Fruit fly (Drosophila melanogaster) whole organism: ENCODE measurements around the gene CG5262.

Experiments used
- CG8478 ChIP-seq: fragments of >200 bp; optimal IDR thresholded peaks from 2 replicates; lab custom pipeline; 2018; ENCODE audit warnings: inconsistent platforms
- Dll ChIP-seq: fragments of >200 bp; optimal IDR thresholded peaks from 2 replicates; lab custom pipeline; 2017
- EcR ChIP-seq, 2 experiments: fragments of >200 bp; optimal IDR thresholded peaks; 2 replicates each; lab custom pipeline; 2017; ENCODE audit warnings: missing biosample characterization in 2 of 2, missing genetic modification characterization in 2 of 2, missing genetic modification reagents in 2 of 2
- pan ChIP-seq: fragments of >200 bp; optimal IDR thresholded peaks from 2 replicates; lab custom pipeline; 2017
- psq ChIP-seq: fragments of >200 bp; optimal IDR thresholded peaks from 2 replicates; lab custom pipeline; 2017
- usp ChIP-seq: fragments of >200 bp; optimal IDR thresholded peaks from 2 replicates; lab custom pipeline; 2017; ENCODE audit warnings: missing biosample characterization, missing genetic modification characterization, mixed read lengths

Gene CG5262

DNA sequence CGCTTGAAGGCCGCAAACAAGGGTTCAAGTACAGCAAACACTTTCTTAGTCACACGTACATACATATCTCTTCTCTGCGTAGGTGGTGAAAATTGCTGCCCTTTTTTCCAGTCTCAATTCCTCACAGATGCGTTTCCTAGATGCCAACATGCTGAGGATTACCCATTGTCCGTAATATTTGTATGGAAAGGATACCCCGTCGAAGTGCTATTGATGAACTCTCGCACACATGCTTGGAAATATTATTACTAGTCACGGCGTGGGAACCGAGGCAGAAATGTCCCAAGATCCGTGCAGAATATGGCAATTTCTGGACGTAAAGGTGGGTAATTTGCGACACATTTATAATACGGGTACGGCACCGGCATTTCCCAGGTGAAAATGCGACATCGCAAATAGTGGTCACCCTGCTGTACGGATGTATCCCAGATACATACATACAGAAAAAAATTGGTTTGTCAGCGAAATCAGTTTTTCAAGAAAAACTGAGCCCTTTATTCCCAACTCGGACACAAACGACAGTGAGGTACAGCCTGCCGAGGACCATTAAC lies 24.9 kb downstream of the CG5262 start:
- TF ChIP-seq usp (GFP tag; lab: Kevin White, UChicago), result no peak
- TF ChIP-seq pan (lab: Kevin White, UChicago), result no peak
- TF ChIP-seq EcR (GFP tag; optimal IDR thresholded peaks at IDR 0.05; lab: Kevin White, UChicago), result no peak
- TF ChIP-seq Dll (lab: Kevin White, UChicago), result no peak

DNA sequence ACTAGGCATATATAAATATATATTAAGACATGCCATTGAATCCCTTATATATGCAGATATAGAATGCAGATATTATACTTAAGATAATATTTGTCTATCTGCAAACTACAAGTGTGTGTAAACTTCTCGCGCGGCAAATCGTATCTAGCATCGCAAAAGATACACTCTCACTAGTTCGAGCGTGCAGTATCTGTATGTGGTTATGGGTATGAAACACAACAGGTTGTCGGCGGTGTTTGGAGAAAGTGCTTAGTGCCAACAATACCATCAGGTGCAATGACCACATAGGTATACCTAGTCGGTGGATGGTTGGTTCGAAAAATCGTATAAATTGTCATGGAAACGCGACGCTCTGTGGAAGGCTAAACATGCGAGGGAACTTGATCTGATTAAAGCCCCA lies 25.8 kb downstream of the CG5262 start:
- TF ChIP-seq usp (GFP tag; lab: Kevin White, UChicago) (no peak), pan (lab: Kevin White, UChicago) (no peak), psq (no peak), Dll (lab: Kevin White, UChicago) (no peak), EcR (GFP tag; optimal IDR thresholded peaks at IDR 0.05; lab: Kevin White, UChicago) (peak in 1 of 2 experiments; percentile 35), CG8478 (no peak)

DNA sequence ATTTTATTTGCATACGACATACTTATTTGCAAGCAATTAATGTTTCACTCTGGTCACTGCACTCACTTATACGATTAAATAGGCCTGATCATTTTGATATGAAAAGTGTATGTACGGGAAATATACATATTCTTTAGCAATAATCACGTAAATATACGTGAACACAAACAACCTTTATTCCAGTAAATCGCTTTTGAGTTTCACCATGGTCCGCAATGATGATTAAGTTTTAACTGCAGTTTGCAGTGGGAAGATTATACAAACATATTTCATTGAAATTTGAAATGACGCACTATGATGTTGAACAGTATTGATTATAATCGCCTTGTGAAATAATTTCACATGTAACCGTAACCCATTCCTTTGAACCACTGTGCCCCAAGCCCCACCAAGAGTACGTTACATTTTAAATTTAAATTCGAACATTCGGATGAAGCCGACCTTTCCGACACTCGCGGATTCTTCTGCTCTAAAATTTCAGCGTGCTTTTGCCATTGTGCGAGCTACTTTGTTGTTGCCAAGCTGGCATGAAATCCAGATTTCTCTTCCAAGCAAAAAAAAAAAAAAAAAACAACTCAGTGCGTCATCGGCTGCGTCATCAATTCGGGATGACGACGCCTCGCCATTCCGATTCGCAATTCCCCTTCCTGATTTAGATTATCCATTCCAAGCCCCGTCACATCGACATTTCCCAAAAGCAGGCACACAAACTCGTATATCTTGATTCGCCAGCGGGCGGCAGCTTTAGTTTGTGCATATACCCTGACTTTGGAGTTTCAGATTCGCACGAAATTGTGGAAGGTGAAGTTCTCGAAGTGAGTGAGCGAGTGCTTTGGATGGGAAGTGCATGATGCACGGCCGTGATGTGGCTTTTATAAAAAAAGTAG lies 26.5 kb downstream of the CG5262 start:
- TF ChIP-seq CG8478, result no peak

DNA sequence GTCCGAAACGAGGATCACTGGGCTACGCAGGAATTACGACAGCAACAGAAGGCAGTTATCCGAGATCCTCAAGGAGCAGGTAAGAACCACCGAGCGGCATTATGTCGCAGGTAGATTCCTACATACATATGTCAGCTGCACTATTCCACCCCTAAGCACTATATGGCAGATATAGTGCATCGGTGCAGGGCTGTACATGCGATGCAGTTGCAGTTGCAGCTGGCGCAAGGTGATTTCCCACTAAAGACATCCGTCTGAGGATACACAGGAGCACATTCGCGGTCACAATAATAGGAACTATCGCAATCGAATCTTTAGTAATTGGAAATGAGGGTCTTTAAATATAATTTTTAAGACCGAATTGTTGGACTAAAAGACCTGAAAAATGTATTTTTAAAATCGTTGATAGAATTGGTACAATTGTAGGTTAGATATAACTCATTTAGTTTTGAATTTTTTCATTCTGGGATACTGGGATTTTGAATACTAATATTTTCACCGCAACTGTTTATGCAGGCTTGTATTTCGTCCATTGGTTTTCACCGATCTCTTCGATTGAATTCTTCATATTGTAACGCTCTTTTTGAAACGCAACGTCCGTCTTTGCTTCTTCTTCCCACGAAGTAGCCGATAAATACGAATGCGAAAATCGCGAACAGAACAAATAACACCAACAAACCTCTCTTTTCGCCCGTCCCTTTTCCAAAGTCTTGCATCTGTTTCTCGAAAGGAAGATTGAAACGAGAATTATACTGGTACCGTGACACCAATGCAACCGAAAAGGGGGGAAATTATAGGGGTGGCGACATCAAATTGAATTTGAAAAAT lies 27.4 kb downstream of the CG5262 start:
- no peak for TF ChIP-seq CG8478
- TF ChIP-seq pan (lab: Kevin White, UChicago), result no peak
- TF ChIP-seq usp (GFP tag; lab: Kevin White, UChicago), result no peak
- no peak for TF ChIP-seq EcR (GFP tag; optimal IDR thresholded peaks at IDR 0.05; lab: Kevin White, UChicago)
- TF ChIP-seq Dll (lab: Kevin White, UChicago), result no peak

DNA sequence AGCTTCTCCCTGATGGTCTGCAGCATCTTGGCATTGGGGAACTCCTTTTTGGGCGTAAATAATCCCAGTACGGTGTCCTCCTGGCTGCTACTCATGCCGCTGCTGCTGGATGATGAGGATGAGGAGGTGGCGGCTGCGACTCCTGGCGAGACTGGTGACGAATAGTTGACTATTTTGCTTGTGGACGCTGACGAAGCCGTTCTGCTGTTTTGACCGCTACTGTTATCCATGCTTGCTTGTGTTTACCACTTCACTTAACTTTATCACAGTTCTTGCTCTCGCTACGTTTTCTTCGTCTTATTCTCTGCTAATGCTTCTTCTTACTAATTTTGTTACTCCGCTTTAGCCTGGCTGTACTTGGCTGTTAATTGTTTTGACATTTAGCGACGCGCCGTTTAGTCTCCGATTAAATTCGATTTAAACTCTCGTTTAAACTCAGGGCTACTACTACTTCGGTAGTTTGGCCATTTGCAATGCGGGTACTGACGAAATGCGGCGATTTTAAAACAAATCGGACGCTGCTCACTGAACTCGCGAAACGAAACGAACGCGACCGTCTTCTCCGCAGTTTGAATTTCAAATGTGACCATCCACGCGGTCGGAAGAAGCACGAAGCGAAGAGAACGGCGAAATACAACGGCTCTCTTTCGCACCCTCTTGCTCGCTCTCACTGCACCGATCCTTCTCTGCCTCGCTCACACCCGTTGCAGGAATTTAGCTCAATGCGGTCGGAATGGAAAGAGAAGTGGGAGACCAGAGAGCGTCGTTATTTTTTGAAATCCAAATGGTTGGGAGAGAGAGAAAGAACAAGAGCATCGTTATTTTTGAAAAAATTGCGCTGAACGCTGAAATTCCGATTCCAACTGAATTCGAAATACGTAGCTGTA lies 29.0 kb downstream of the CG5262 start, which contains the start of gene trbl:
trbl (minus strand) TSS at position 584 of the 887 bp plus-strand sequence.
- TF ChIP-seq Dll (lab: Kevin White, UChicago), result no peak
- peak; percentile 5 for TF ChIP-seq psq
- no peak for TF ChIP-seq usp (GFP tag; lab: Kevin White, UChicago)
- peak; percentile 27 for TF ChIP-seq CG8478
- no peak for TF ChIP-seq EcR (GFP tag; optimal IDR thresholded peaks at IDR 0.05; lab: Kevin White, UChicago)

DNA sequence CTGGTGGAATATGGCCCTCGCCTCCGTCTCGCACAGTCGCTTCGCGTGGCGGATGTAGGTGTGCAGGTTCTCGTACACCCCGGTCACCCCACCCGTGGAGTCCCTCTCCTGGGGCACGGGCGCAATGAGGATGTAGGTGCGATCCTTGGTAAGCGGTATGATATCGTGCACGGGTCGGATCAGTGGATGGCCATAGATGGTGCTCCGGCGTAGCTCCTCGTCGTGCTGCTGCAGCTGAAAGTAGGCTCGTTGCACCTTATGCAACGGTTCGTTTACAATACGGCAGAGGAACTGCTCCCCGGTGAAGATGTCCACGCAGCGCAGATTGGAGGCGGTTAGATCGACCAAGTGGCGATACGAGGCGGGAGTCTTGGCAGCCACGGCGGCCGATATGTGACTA lies 29.8 kb downstream of the CG5262 start:
- TF ChIP-seq CG8478 (no peak), EcR (GFP tag; optimal IDR thresholded peaks at IDR 0.05; lab: Kevin White, UChicago) (no peak), psq (no peak), usp (GFP tag; lab: Kevin White, UChicago) (no peak)

DNA sequence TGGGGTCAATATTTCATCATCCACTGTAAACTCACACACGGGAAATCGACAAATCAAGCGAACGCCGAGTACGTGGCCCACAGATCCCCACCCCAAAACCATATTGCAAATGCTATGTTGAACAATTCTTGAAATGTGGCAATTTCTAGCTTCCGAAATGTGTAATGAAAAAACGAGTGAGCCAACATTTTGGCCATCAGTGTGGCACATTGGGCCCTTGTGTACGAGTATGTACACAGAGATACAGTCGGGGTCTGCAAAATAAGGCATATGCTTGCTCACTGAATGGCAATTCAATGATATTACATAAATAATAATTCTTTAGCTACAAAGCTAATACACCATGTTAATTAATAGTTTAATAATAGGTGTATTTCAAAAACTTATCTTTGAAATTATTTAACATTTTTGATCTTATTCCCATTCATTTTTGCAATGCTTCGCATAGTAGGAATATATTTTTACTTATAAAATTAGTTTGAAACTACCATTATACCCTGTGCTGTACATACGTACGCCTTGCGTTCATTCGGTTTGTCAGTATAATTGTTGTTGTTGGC lies 30.6 kb downstream of the CG5262 start:
- TF ChIP-seq Dll (lab: Kevin White, UChicago) (no peak), pan (lab: Kevin White, UChicago) (no peak), usp (GFP tag; lab: Kevin White, UChicago) (no peak), EcR (GFP tag; optimal IDR thresholded peaks at IDR 0.05; lab: Kevin White, UChicago) (no peak), CG8478 (no peak), psq (no peak)

DNA sequence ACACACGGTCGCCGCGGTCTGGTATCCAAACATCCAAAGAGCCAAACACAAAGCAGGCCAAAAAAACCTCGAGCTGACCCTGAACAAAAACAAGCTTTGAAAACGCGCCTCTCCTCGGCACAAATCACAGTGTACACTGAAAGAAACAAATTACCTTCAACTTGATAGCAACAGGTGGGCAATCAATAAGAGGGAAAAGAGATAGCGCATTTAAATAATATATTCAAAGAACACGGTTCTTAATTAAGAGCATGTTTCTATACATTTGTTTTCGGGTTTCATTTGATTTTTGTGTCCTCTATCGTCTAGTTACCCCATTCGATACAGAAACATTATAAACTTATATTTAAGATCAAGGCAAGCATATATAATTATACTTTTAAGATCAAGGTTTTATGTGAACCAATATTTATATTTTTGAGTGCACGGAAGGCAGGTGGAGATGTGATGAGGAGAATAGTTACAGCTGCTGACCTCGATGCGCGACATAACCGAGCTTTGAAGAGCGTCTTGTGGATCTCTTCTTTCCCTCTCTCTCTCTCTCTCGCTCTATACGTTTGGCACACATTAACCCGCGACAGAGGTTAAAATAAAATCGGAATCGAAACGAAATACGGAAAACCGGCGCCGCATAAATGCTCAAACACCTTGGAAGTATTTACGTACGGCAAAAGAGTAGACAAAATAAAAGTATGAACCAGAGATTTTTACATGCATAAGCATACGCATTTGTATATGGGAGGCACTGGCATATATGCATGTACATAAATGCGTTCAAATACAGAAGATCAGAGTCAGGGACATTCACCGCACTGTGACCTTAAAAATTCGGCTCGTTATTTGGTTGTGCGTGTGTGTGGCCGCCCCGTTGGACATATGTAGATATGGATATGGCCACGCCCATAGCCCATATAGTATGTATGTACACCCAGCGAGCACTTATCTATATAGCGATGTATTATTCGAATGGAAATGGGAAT lies 31.7 kb downstream of the CG5262 start:
- TF ChIP-seq usp (GFP tag; lab: Kevin White, UChicago), result no peak
- no peak for TF ChIP-seq psq
- no peak for TF ChIP-seq pan (lab: Kevin White, UChicago)
- no peak for TF ChIP-seq Dll (lab: Kevin White, UChicago)
- no peak for TF ChIP-seq CG8478
- no peak for TF ChIP-seq EcR (GFP tag; optimal IDR thresholded peaks at IDR 0.05; lab: Kevin White, UChicago)

DNA sequence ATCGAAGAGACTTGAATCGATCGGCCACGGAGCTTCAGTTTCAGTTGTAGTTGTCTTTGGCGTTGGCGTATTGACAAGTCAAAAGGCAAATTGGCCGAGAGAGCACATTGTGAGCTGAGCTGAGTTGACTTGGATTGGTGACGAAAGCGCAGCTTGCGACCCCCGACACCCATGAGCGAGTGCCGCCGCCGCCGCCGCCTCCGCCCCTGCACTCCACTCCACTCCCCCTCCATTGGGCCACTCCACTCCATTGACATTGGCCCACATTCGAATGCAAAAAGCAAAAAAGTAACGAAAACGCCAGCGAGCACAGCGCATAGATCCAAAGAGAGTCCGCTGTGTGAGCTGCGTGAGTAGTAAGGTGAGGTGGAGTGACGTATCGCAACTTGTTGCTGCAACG lies 32.5 kb downstream of the CG5262 start:
- TF ChIP-seq Dll (lab: Kevin White, UChicago), result no peak
- TF ChIP-seq psq, result no peak
- no peak for TF ChIP-seq CG8478
- no peak for TF ChIP-seq EcR (GFP tag; optimal IDR thresholded peaks at IDR 0.05; lab: Kevin White, UChicago)
- no peak for TF ChIP-seq usp (GFP tag; lab: Kevin White, UChicago)
- TF ChIP-seq pan (lab: Kevin White, UChicago), result no peak

DNA sequence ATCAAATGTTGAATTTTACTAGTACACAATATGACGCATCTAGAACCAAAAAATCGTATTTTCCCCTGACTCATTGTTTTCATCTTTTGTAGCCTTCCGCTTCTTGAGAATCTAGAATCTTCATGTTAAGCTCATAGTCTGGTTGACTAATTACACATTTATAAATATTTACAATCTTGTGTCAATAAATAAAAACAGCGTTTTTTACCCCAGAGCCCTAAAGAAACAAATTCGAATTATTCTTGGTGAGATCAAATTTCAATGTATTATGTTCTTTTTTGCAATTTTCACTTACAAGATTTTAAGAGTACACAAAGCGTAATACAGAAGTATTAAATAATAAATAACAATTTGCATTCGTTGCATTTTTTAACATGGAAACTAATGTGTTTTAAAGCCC lies 34.2 kb downstream of the CG5262 start:
- TF ChIP-seq Dll (lab: Kevin White, UChicago), result no peak
- no peak for TF ChIP-seq EcR (GFP tag; optimal IDR thresholded peaks at IDR 0.05; lab: Kevin White, UChicago)
- no peak for TF ChIP-seq psq
- TF ChIP-seq pan (lab: Kevin White, UChicago), result no peak
- TF ChIP-seq CG8478, result no peak
- no peak for TF ChIP-seq usp (GFP tag; lab: Kevin White, UChicago)
